Worm (Caenorhabditis elegans) whole organism, L4 larva: ENCODE results near the gene alx-1.

Experiments
- F44E2.7 ChIP-seq: fragments of 200-800 bp; sonication (Bioruptor generic); IDR thresholded peaks from 2 replicates; pipeline ENCODE4 v2.1.2; 2022; ENCODE audit warnings: missing genetic modification characterization, missing compliant biosample characterization
- ceh-82 ChIP-seq: sonication (generic microtip); optimal IDR thresholded peaks from 2 replicates; lab custom pipeline; 2017; ENCODE audit warnings: missing biosample characterization, missing genetic modification characterization
- ces-1 ChIP-seq: fragments of 150-350 bp; sonication (generic microtip); optimal IDR thresholded peaks from 4 replicates; lab custom pipeline; 2014; ENCODE audit warnings: missing biosample characterization, missing genetic modification reagents, missing genetic modification characterization
- ctbp-1 ChIP-seq: fragments of 200-800 bp; sonication (Bioruptor generic); IDR thresholded peaks from 2 replicates; pipeline ENCODE4 v1.3.6; 2022; ENCODE audit warnings: missing genetic modification reagents, missing genetic modification characterization, missing compliant biosample characterization
- dmd-6 ChIP-seq: fragments of 200-800 bp; sonication (Bioruptor generic); IDR thresholded peaks from 2 replicates; pipeline ENCODE4 v1.3.6; 2022; ENCODE audit warnings: missing genetic modification reagents, missing genetic modification characterization, missing compliant biosample characterization
- fkh-10 ChIP-seq: fragments of 150-350 bp; optimal IDR thresholded peaks from 2 replicates; lab custom pipeline; 2014; ENCODE audit warnings: missing biosample characterization, missing genetic modification reagents, missing genetic modification characterization
- lin-13 ChIP-seq: fragments of 150-350 bp; optimal IDR thresholded peaks from 2 replicates; lab custom pipeline; 2014; ENCODE audit warnings: missing biosample characterization, missing genetic modification reagents, missing genetic modification characterization
- lir-3 ChIP-seq: sonication (generic microtip); optimal IDR thresholded peaks from 2 replicates; lab custom pipeline; 2016; ENCODE audit warnings: mild to moderate bottlenecking, missing genetic modification characterization, missing compliant biosample characterization
- nhr-41 ChIP-seq: fragments of 200-800 bp; sonication (Bioruptor generic); IDR thresholded peaks from 2 replicates; pipeline ENCODE4 v1.3.6; 2022; ENCODE audit warnings: missing genetic modification reagents, missing genetic modification characterization, missing compliant biosample characterization
- nhr-76 ChIP-seq: fragments of 150-350 bp; optimal IDR thresholded peaks from 2 replicates; lab custom pipeline; 2014; ENCODE audit warnings: missing biosample characterization, missing genetic modification characterization
- snpc-4 ChIP-seq: fragments of 150-350 bp; optimal IDR thresholded peaks from 2 replicates; lab custom pipeline; 2014; ENCODE audit warnings: missing biosample characterization, missing genetic modification characterization
- zag-1 ChIP-seq: fragments of 150-350 bp; optimal IDR thresholded peaks from 2 replicates; lab custom pipeline; 2014; ENCODE audit warnings: missing biosample characterization, missing genetic modification characterization

ce11 chrIII:9986827-9987429 is 29.8 kb downstream of the alx-1 start, which contains the start of gene C05B5.12:
- no peak for TF ChIP-seq lin-13
- no peak for TF ChIP-seq fkh-10 (GFP tag; lab: Kevin White, UChicago)
- no peak for TF ChIP-seq nhr-41
- TF ChIP-seq ces-1 (GFP tag; lab: Kevin White, UChicago): no peak
- no peak for TF ChIP-seq nhr-76 (tag; lab: Kevin White, UChicago)
- TF ChIP-seq F44E2.7: no peak
- TF ChIP-seq zag-1: no peak
- no peak for TF ChIP-seq ctbp-1 (GFP tag; lab: Robert Waterston, UW)
- no peak for TF ChIP-seq lir-3 (tag; lab: Kevin White, UChicago)
- no peak for TF ChIP-seq ceh-82 (tag; lab: Kevin White, UChicago)
- TF ChIP-seq dmd-6 (GFP tag; lab: Robert Waterston, UW): no peak
- TF ChIP-seq snpc-4 (tag; lab: Kevin White, UChicago): no peak
